Fruit fly (Drosophila melanogaster) whole organism, embryonic: Measurements from ENCODE around the gene Jhbp1.

ENCODE experiments used
- Awh ChIP-seq: fragments of 200-800 bp; sonication (Bioruptor generic); IDR thresholded peaks from 2 replicates; pipeline ENCODE4, ENCODE4 v1.3.6; 2022; ENCODE audit warnings: missing biosample characterization, missing genetic modification characterization
- CG1024 ChIP-seq: fragments of 200-800 bp; sonication (Bioruptor generic); IDR thresholded peaks from 2 replicates; pipeline ENCODE4 v1.3.6; 2022; ENCODE audit warnings: missing biosample characterization, missing genetic modification characterization
- CG11247 ChIP-seq: fragments of 200-800 bp; sonication (Bioruptor generic); IDR thresholded peaks from 2 replicates; pipeline ENCODE4 v1.3.6; 2022; ENCODE audit warnings: missing biosample characterization, missing genetic modification characterization
- CG12155 ChIP-seq: fragments of 200-800 bp; sonication (Bioruptor generic); optimal IDR thresholded peaks from 3 replicates; lab custom pipeline; 2016; ENCODE audit warnings: missing biosample characterization, missing genetic modification characterization
- CG12236 ChIP-seq: fragments of 200-800 bp; sonication (Bioruptor generic); optimal IDR thresholded peaks from 2 replicates; lab custom pipeline; 2016; ENCODE audit warnings: missing biosample characterization, missing genetic modification characterization
- CG12744 ChIP-seq: fragments of 200-800 bp; sonication (Bioruptor generic); optimal IDR thresholded peaks from 2 replicates; lab custom pipeline; 2016; ENCODE audit warnings: missing biosample characterization, missing genetic modification characterization
- CG13296 ChIP-seq: fragments of 200-800 bp; sonication (Bioruptor generic); optimal IDR thresholded peaks from 3 replicates; lab custom pipeline; 2018; ENCODE audit warnings: missing biosample characterization, mild to moderate bottlenecking, missing genetic modification characterization
- CG13894 ChIP-seq: fragments of 200-800 bp; sonication (Bioruptor generic); optimal IDR thresholded peaks from 3 replicates; lab custom pipeline; 2018; ENCODE audit warnings: missing biosample characterization, mild to moderate bottlenecking, missing genetic modification characterization, moderate library complexity
- CG17359 ChIP-seq: fragments of 200-800 bp; sonication (Bioruptor generic); optimal IDR thresholded peaks from 3 replicates; lab custom pipeline; 2018; ENCODE audit warnings: missing biosample characterization, mild to moderate bottlenecking, missing genetic modification characterization, moderate library complexity
- CG17829 ChIP-seq: fragments of 200-800 bp; optimal IDR thresholded peaks from 2 replicates; lab custom pipeline; 2019; ENCODE audit warnings: missing biosample characterization, mild to moderate bottlenecking, missing genetic modification characterization, moderate library complexity
- CG1832 ChIP-seq: fragments of 200-800 bp; sonication (Bioruptor generic); optimal IDR thresholded peaks from 2 replicates; lab custom pipeline; 2017; ENCODE audit warnings: missing biosample characterization, mild to moderate bottlenecking, missing genetic modification characterization, inconsistent platforms
- CG18764 ChIP-seq: fragments of 200-800 bp; sonication (Bioruptor generic); optimal IDR thresholded peaks from 3 replicates; lab custom pipeline; 2016; ENCODE audit warnings: missing biosample characterization, missing genetic modification characterization
- CG2116 ChIP-seq: fragments of 200-800 bp; sonication (Bioruptor generic); optimal IDR thresholded peaks from 3 replicates; lab custom pipeline; 2018; ENCODE audit warnings: missing biosample characterization, mild to moderate bottlenecking, missing genetic modification characterization
- CG34422 ChIP-seq: fragments of 200-800 bp; sonication (Bioruptor generic); IDR thresholded peaks from 3 replicates; pipeline ENCODE4 v1.3.6; 2022; ENCODE audit warnings: missing biosample characterization, missing genetic modification characterization
- CG3726 ChIP-seq: fragments of 200-800 bp; sonication (Bioruptor generic); IDR thresholded peaks from 3 replicates; pipeline ENCODE4, ENCODE4 v1.3.6; 2022; ENCODE audit warnings: missing biosample characterization, missing genetic modification characterization
- CG4617 ChIP-seq: fragments of 200-800 bp; sonication (Bioruptor generic); optimal IDR thresholded peaks from 3 replicates; lab custom pipeline; 2016; ENCODE audit warnings: missing biosample characterization, missing genetic modification characterization, borderline replicate concordance
- CG4730 ChIP-seq: fragments of 200-800 bp; sonication (Bioruptor generic); IDR thresholded peaks from 2 replicates; pipeline ENCODE4 v1.3.6; 2022; ENCODE audit warnings: missing biosample characterization, missing genetic modification characterization
- CG6854 ChIP-seq: fragments of 200-800 bp; sonication (Bioruptor generic); optimal IDR thresholded peaks from 3 replicates; lab custom pipeline; 2017; ENCODE audit warnings: missing biosample characterization, mild to moderate bottlenecking, missing genetic modification characterization
- CG7839 ChIP-seq: fragments of 200-800 bp; sonication (Bioruptor generic); optimal IDR thresholded peaks from 3 replicates; lab custom pipeline; 2018; ENCODE audit warnings: missing biosample characterization, mild to moderate bottlenecking, missing genetic modification characterization, moderate library complexity
- CG8924 ChIP-seq: fragments of 200-800 bp; optimal IDR thresholded peaks from 3 replicates; lab custom pipeline; 2019; ENCODE audit warnings: missing biosample characterization, mild to moderate bottlenecking, missing genetic modification characterization, moderate library complexity
- CG9727 ChIP-seq: fragments of 200-800 bp; sonication (Bioruptor generic); optimal IDR thresholded peaks from 3 replicates; lab custom pipeline; 2017; ENCODE audit warnings: missing biosample characterization, mild to moderate bottlenecking, missing genetic modification characterization
- D19B ChIP-seq: fragments of 200-800 bp; sonication (Bioruptor generic); optimal IDR thresholded peaks from 2 replicates; lab custom pipeline; 2017; ENCODE audit warnings: missing biosample characterization, mild to moderate bottlenecking, missing genetic modification characterization
- HLHmδ ChIP-seq: fragments of 200-800 bp; sonication (Bioruptor generic); optimal IDR thresholded peaks from 2 replicates; lab custom pipeline; 2018; ENCODE audit warnings: missing biosample characterization, mild to moderate bottlenecking, missing genetic modification characterization, moderate library complexity
- Kr ChIP-seq: fragments of 200-800 bp; sonication (Bioruptor generic); optimal IDR thresholded peaks from 2 replicates; lab custom pipeline; 2017; ENCODE audit warnings: missing biosample characterization, mild to moderate bottlenecking, missing genetic modification characterization
- MBD-R2 ChIP-seq: fragments of 200-800 bp; sonication (Bioruptor generic); IDR thresholded peaks from 2 replicates; pipeline ENCODE4 v1.3.6; 2022; ENCODE audit warnings: missing biosample characterization, missing genetic modification characterization
- Mrtf ChIP-seq: fragments of 200-800 bp; sonication (Bioruptor generic); IDR thresholded peaks from 3 replicates; pipeline ENCODE4 v1.3.6; 2022; ENCODE audit warnings: missing biosample characterization, missing genetic modification characterization
- Sry-β ChIP-seq: fragments of 200-800 bp; sonication (Bioruptor generic); optimal IDR thresholded peaks from 2 replicates; lab custom pipeline; 2018; ENCODE audit warnings: missing biosample characterization, mild to moderate bottlenecking, missing genetic modification characterization, moderate library complexity
- Trl ChIP-seq, 3 experiments: fragments of >200 bp in 2 of 3; fragments of 200-800 bp in 1 of 3; sonication (Bioruptor generic) in 1 of 3; optimal IDR thresholded peaks; 2 replicates in 1 of 3; 3 replicates in 2 of 3; lab custom pipeline; 2016 to 2017; ENCODE audit warnings: missing biosample characterization in 1 of 3, missing genetic modification characterization in 1 of 3
- ap ChIP-seq: fragments of 200-800 bp; sonication (Bioruptor generic); IDR thresholded peaks from 2 replicates; pipeline ENCODE4 v1.3.6; 2022; ENCODE audit warnings: missing biosample characterization, missing genetic modification characterization
- bbx ChIP-seq: fragments of 200-800 bp; sonication (Bioruptor generic); IDR thresholded peaks from 2 replicates; pipeline ENCODE4 v1.3.6; 2022; ENCODE audit warnings: missing biosample characterization, missing genetic modification characterization; ENCODE audit not compliant: partially characterized antibody
- bsh ChIP-seq, 2 experiments: fragments of 200-800 bp; sonication (Bioruptor generic); optimal IDR thresholded peaks; 2 replicates each; lab custom pipeline; 2017 to 2018; ENCODE audit warnings: mild to moderate bottlenecking in 2 of 2, missing biosample characterization in 2 of 2, missing genetic modification characterization in 2 of 2, moderate library complexity in 1 of 2
- cad ChIP-seq: fragments of >200 bp; optimal IDR thresholded peaks from 2 replicates; lab custom pipeline; 2017; ENCODE audit warnings: missing biosample characterization, missing genetic modification characterization
- chm ChIP-seq: fragments of 200-800 bp; sonication (Bioruptor generic); IDR thresholded peaks from 2 replicates; pipeline ENCODE4 v1.3.6; 2022; ENCODE audit warnings: missing biosample characterization, missing genetic modification characterization
- croc ChIP-seq: fragments of 200-800 bp; sonication (Bioruptor generic); conservative IDR thresholded peaks from 3 replicates; pipeline ENCODE4 v1.3.6; 2022; ENCODE audit warnings: missing biosample characterization, missing genetic modification characterization
- crp ChIP-seq, 2 experiments: fragments of 200-800 bp; sonication (Bioruptor generic); optimal IDR thresholded peaks; 2 replicates in 1 of 2; 3 replicates in 1 of 2; lab custom pipeline; 2017; ENCODE audit warnings: missing biosample characterization in 2 of 2, missing genetic modification characterization in 2 of 2, mild to moderate bottlenecking in 1 of 2, moderate library complexity in 1 of 2
- eve ChIP-seq, 2 experiments: fragments of >200 bp; optimal IDR thresholded peaks; 2 replicates each; lab custom pipeline; 2017; ENCODE audit warnings: missing biosample characterization in 2 of 2, missing genetic modification characterization in 2 of 2
- ewg ChIP-seq: fragments of 200-800 bp; sonication (Bioruptor generic); optimal IDR thresholded peaks from 3 replicates; lab custom pipeline; 2017; ENCODE audit warnings: mild to moderate bottlenecking, missing biosample characterization, missing genetic modification reagents, missing genetic modification characterization
- gcm ChIP-seq: fragments of 200-800 bp; sonication (Bioruptor generic); optimal IDR thresholded peaks from 2 replicates; lab custom pipeline; 2019; ENCODE audit warnings: missing biosample characterization, mild to moderate bottlenecking, missing genetic modification characterization, moderate library complexity
- grn ChIP-seq: fragments of 200-800 bp; sonication (Bioruptor generic); optimal IDR thresholded peaks from 3 replicates; lab custom pipeline; 2017; ENCODE audit warnings: missing biosample characterization, missing genetic modification characterization
- h ChIP-seq: fragments of >200 bp; optimal IDR thresholded peaks from 2 replicates; lab custom pipeline; 2017
- lmd ChIP-seq: fragments of 200-800 bp; sonication (Bioruptor generic); IDR thresholded peaks from 2 replicates; pipeline ENCODE4 v1.3.6; 2022; ENCODE audit warnings: missing biosample characterization, missing genetic modification characterization
- oc ChIP-seq: fragments of 200-800 bp; sonication (Bioruptor generic); optimal IDR thresholded peaks from 2 replicates; lab custom pipeline; 2018; ENCODE audit warnings: missing biosample characterization, mild to moderate bottlenecking, missing genetic modification characterization, moderate library complexity
- phol ChIP-seq: fragments of 200-800 bp; sonication (Bioruptor generic); optimal IDR thresholded peaks from 3 replicates; lab custom pipeline; 2018; ENCODE audit warnings: missing biosample characterization, mild to moderate bottlenecking, missing genetic modification characterization, moderate library complexity
- sisA ChIP-seq: fragments of 200-800 bp; sonication (Bioruptor generic); IDR thresholded peaks from 2 replicates; pipeline ENCODE4 v1.3.6; 2022; ENCODE audit warnings: missing biosample characterization, missing genetic modification characterization
- slbo ChIP-seq: fragments of 200-800 bp; sonication (Bioruptor generic); IDR thresholded peaks from 2 replicates; pipeline ENCODE4 v1.3.6; 2022; ENCODE audit warnings: missing biosample characterization, missing genetic modification characterization
- sna ChIP-seq: fragments of 200-800 bp; sonication (Bioruptor generic); IDR thresholded peaks from 2 replicates; pipeline ENCODE4 v1.3.6; 2022; ENCODE audit warnings: missing biosample characterization, missing genetic modification characterization; ENCODE audit not compliant: partially characterized antibody
- twi ChIP-seq: fragments of 200-800 bp; optimal IDR thresholded peaks from 2 replicates; lab custom pipeline; 2019; ENCODE audit warnings: missing biosample characterization, mild to moderate bottlenecking, missing genetic modification characterization, moderate library complexity
- vvl ChIP-seq: fragments of 200-800 bp; sonication (Bioruptor generic); IDR thresholded peaks from 2 replicates; pipeline ENCODE4 v1.3.6; 2022; ENCODE audit warnings: missing biosample characterization, missing genetic modification characterization
- zen ChIP-seq: fragments of 200-800 bp; sonication (Bioruptor generic); optimal IDR thresholded peaks from 3 replicates; lab custom pipeline; 2018; ENCODE audit warnings: missing biosample characterization, mild to moderate bottlenecking, missing genetic modification characterization, moderate library complexity
- zf30C ChIP-seq: fragments of 200-800 bp; sonication (Bioruptor generic); optimal IDR thresholded peaks from 3 replicates; lab custom pipeline; 2018; ENCODE audit warnings: missing biosample characterization, mild to moderate bottlenecking, missing genetic modification characterization

Jhbp1 gene

DNA sequence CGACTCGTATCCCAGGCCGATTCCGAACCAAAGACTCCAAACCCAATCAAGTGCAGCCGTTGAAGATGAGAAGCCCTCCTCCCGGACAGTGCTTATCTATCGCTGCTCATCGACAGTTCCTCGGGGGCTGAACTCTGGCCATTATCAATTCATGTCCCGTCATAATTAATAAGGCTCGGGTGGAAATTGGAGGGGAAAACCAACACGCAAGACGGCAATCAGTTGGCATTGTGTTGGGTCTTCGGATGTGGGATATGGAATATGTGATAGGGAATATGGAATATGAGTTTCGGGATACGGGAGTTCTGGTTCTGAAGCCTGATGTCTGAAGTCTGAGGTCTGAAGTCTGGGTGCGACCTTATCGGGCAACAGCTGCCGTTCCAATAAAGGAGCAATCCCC is 28.1 kb downstream of the Jhbp1 start (continued):
- TF ChIP-seq sna (GFP tag; lab: Robert Waterston, UW): no peak
- TF ChIP-seq CG12236 (GFP tag; lab: Kevin White, UChicago): no peak
- TF ChIP-seq CG8924 (tag; lab: Kevin White, UChicago): no peak
- peak; percentile 58 for TF ChIP-seq grn (GFP tag; lab: Kevin White, UChicago)
- TF ChIP-seq D19B: no peak
- TF ChIP-seq CG9727 (GFP tag; lab: Kevin White, UChicago): no peak
- no peak for TF ChIP-seq ewg (GFP tag; lab: Kevin White, UChicago)
- TF ChIP-seq CG13296 (GFP tag; lab: Kevin White, UChicago): no peak
- TF ChIP-seq gcm (GFP tag; lab: Kevin White, UChicago): peak; percentile 28
- no peak for TF ChIP-seq CG17359
- peak; percentile 35; the same call in 1 of the 2 replicates for TF ChIP-seq Awh (GFP tag; lab: Robert Waterston, UW)
- TF ChIP-seq CG3726 (GFP tag; lab: Robert Waterston, UW): no peak
- TF ChIP-seq CG11247 (GFP tag; lab: Robert Waterston, UW): no peak
- TF ChIP-seq CG7839: no peak
- no peak for TF ChIP-seq sisA (GFP tag; lab: Robert Waterston, UW)
- TF ChIP-seq h: no peak
- TF ChIP-seq CG12744 (GFP tag; lab: Kevin White, UChicago): no peak
- peak; percentile 86 for TF ChIP-seq CG13894 (tag; lab: Kevin White, UChicago)
- no peak for TF ChIP-seq CG12155 (GFP tag; lab: Kevin White, UChicago)
- TF ChIP-seq bbx (GFP tag; lab: Robert Waterston, UW): no peak
- TF ChIP-seq, all 482 proteins: peak for 7

- TF ChIP-seq zen (tag; lab: Kevin White, UChicago): peak; percentile 79
- TF ChIP-seq CG17829 (tag; lab: Kevin White, UChicago): peak; percentile 13
- no peak for TF ChIP-seq CG18764 (GFP tag; lab: Kevin White, UChicago)
- TF ChIP-seq CG1024 (GFP tag; lab: Robert Waterston, UW): peak; percentile 26; the same call in 1 of the 2 replicates
- no peak for TF ChIP-seq slbo (GFP tag; lab: Robert Waterston, UW)
- peak; percentile 51 for TF ChIP-seq twi (tag; lab: Kevin White, UChicago)
- no peak for TF ChIP-seq vvl (GFP tag; lab: Robert Waterston, UW)
- peak; percentile 31 for TF ChIP-seq cad (GFP tag; lab: Kevin White, UChicago)
- TF ChIP-seq CG1832 (GFP tag; lab: Kevin White, UChicago): peak; percentile 49
- no peak for TF ChIP-seq MBD-R2
- no peak for TF ChIP-seq Trl (optimal IDR thresholded peaks at IDR 0.05; lab: Kevin White, UChicago)
- no peak for TF ChIP-seq Trl (GFP tag; optimal IDR thresholded peaks at IDR 0.05; lab: Kevin White, UChicago)
- TF ChIP-seq gcm (GFP tag; lab: Kevin White, UChicago): peak; percentile 2
- peak; percentile 80 for TF ChIP-seq Kr (GFP tag; lab: Kevin White, UChicago)
- TF ChIP-seq croc: no peak
- no peak for TF ChIP-seq CG2116 (GFP tag; lab: Kevin White, UChicago)
- TF ChIP-seq Mrtf: no peak
- TF ChIP-seq CG4730 (GFP tag; lab: Robert Waterston, UW): no peak
- no peak for TF ChIP-seq lmd
- TF ChIP-seq HLHmδ (GFP tag; lab: Kevin White, UChicago): peak; percentile 18
- no peak for TF ChIP-seq phol (tag; lab: Kevin White, UChicago)
- TF ChIP-seq crp (GFP tag; optimal IDR thresholded peaks at IDR 0.05; lab: Kevin White, UChicago): no peak
- TF ChIP-seq bsh (GFP tag; optimal IDR thresholded peaks at IDR 0.05; lab: Kevin White, UChicago): no peak
- TF ChIP-seq ap (GFP tag; lab: Robert Waterston, UW): no peak
- peak; percentile 52 for TF ChIP-seq chm (GFP tag; lab: Robert Waterston, UW)
- TF ChIP-seq CG6854 (GFP tag; lab: Kevin White, UChicago): no peak
- TF ChIP-seq eve (GFP tag; optimal IDR thresholded peaks at IDR 0.05; lab: Kevin White, UChicago): no peak
- TF ChIP-seq CG4617 (GFP tag; lab: Kevin White, UChicago): no peak
- TF ChIP-seq Sry-β (GFP tag; lab: Kevin White, UChicago): peak; percentile 37
- 0 out of 3 replicates have a peak, but pooled peaks have one; percentile 26 for TF ChIP-seq CG34422
- TF ChIP-seq zf30C (GFP tag; lab: Kevin White, UChicago): no peak
- peak; percentile 44 for TF ChIP-seq oc
Observed at dm6 chr3R:4994659-4995058, 29.4 kb downstream of the Jhbp1 start.
